Worm (Caenorhabditis elegans) whole organism, young adult: ENCODE results near the gene gpch-1.

ENCODE experiments used
- ama-1 ChIP-seq, 3 experiments: fragments of 150-350 bp in 1 of 3; sonication (generic microtip) in 2 of 3; optimal IDR thresholded peaks; 2 replicates each; lab custom pipeline; 2014 to 2018; ENCODE audit warnings: missing biosample characterization in 2 of 3, missing genetic modification characterization in 2 of 3, missing genetic modification reagents in 2 of 3
- hlh-12 ChIP-seq: sonication (generic microtip); optimal IDR thresholded peaks from 2 replicates; lab custom pipeline; 2016; ENCODE audit warnings: missing genetic modification characterization, missing compliant biosample characterization
- hmg-1.2 ChIP-seq: fragments of 200-800 bp; sonication (Bioruptor generic); IDR thresholded peaks from 2 replicates; pipeline ENCODE4 v1.3.6; 2022; ENCODE audit warnings: missing genetic modification reagents, missing genetic modification characterization, missing compliant biosample characterization
- unc-62 ChIP-seq: fragments of 150-350 bp; optimal IDR thresholded peaks from 2 replicates; lab custom pipeline; 2014; ENCODE audit warnings: missing biosample characterization, missing genetic modification reagents, missing genetic modification characterization

ce11 chrIII:4454919-4455318, 46.6 kb downstream of the gpch-1 start:
- TF ChIP-seq hmg-1.2 (GFP tag; lab: Robert Waterston, UW) (no peak), hlh-12 (no peak), unc-62 (GFP tag; lab: Kevin White, UChicago) (no peak), ama-1 (optimal IDR thresholded peaks at IDR 0.05; lab: Kevin White, UChicago) (no peak), ama-1 (GFP tag; optimal IDR thresholded peaks at IDR 0.05; lab: Kevin White, UChicago) (no peak)
